Worm (Caenorhabditis elegans): ENCODE data around the gene F29B9.11.
A peak's percentile ranks its signal among the peaks of the same experiment; 100 is the strongest.

The F29B9.11 gene

ce11 chrIV:4658702-4659101 is 1.3 kb downstream of the F29B9.11 start:
- TF ChIP-seq snpc-1.2 (GFP tag; IDR thresholded peaks at IDR 0.05), result peak; percentile 26; the same call in 1 of the 2 replicates
- peak; percentile 49; the same call in 1 of the 2 replicates for TF ChIP-seq egl-43 (GFP tag; IDR thresholded peaks at IDR 0.05)
- TF ChIP-seq Y48G9A.11 (GFP tag; IDR thresholded peaks at IDR 0.05), result 0 out of 2 replicates have a peak, but pooled peaks have one; percentile 22
- peak; percentile 30; the same call in 1 of the 2 replicates for TF ChIP-seq lin-38 (GFP tag; IDR thresholded peaks at IDR 0.05)
- peak; percentile 81 for TF ChIP-seq set-16 (GFP tag; IDR thresholded peaks at IDR 0.05)

DNA sequence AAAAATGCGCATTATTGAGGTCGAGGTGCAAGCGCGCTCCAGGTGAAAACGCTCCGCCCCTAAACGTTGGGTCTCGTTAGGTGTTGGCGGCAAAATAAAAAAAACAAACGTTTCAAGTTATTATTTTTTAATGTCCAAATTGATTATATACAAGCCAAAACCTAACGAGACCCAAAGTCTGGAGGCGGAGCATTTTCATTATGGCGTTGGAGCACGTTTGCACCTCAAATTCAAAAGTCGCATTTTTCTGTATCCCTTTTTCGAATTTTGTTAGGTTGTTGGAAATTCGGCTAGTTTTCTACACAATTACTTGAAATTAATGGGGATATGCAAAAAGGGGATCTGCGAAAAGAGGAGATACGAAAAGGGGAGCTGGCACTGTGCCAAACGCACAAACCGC is 2.1 kb downstream of the F29B9.11 start, which contains the start of gene col-111:
Gene col-111, minus strand, starts transcription at position 101 of the 400 bp plus-strand sequence.
- no peak for TF ChIP-seq egl-43 (GFP tag; IDR thresholded peaks at IDR 0.05)
- no peak for TF ChIP-seq daf-12 (tag; optimal IDR thresholded peaks at IDR 0.05)
- no peak for TF ChIP-seq daf-16 (GFP tag; optimal IDR thresholded peaks at IDR 0.05)
- no peak for TF ChIP-seq daf-16 (tag; optimal IDR thresholded peaks at IDR 0.05)
- TF ChIP-seq nhr-77 (tag; optimal IDR thresholded peaks at IDR 0.05), result no peak
- TF ChIP-seq jun-1 (tag; optimal IDR thresholded peaks at IDR 0.05), result no peak
- TF ChIP-seq nhr-10 (tag; optimal IDR thresholded peaks at IDR 0.05), result no peak
- no peak for TF ChIP-seq F44E2.7 (GFP tag; IDR thresholded peaks at IDR 0.05)
- no peak for TF ChIP-seq sdz-12 (GFP tag; optimal IDR thresholded peaks at IDR 0.05)
- TF ChIP-seq unc-62 (GFP tag; optimal IDR thresholded peaks at IDR 0.05 in 1 of 2), result no peak
- TF ChIP-seq unc-62 (tag; optimal IDR thresholded peaks at IDR 0.05), result no peak
- no peak for TF ChIP-seq zfp-3 (GFP tag; conservative IDR thresholded peaks at IDR 0.05)
- no peak for TF ChIP-seq Y48G9A.11 (GFP tag; IDR thresholded peaks at IDR 0.05)
- no peak for TF ChIP-seq daf-19 (GFP tag; conservative IDR thresholded peaks at IDR 0.05)
- TF ChIP-seq ZK337.2 (GFP tag; IDR thresholded peaks at IDR 0.05), result no peak
- no peak for TF ChIP-seq Y5F2A.4 (GFP tag; optimal IDR thresholded peaks at IDR 0.05)

DNA sequence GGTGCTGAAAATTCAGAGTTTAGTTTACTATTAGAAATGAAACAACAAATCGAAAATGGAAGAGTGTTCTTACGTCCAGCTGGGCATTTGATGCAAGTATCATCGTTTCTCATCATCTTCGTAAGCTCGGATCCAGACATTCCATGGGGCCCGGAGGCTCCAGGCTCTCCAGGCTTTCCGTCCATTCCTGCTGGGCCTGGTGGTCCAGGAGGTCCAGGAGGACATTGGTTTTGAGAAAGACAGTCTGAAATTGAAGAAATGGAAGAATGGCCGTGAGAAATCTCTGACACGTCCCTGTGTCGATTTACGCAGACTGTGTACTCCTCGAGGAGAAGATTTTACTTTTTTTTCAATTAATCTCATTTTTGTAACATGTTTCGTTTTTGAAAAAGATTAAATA is 3.6 kb downstream of the F29B9.11 start:
- TF ChIP-seq T26A8.4 (GFP tag; IDR thresholded peaks at IDR 0.05) (peak; percentile 53; the same call in 1 of the 2 replicates), ces-1 (GFP tag; optimal IDR thresholded peaks at IDR 0.05) (no peak), ZK337.2 (GFP tag; IDR thresholded peaks at IDR 0.05) (no peak), daf-19 (GFP tag; conservative IDR thresholded peaks at IDR 0.05) (no peak), nhr-76 (tag; optimal IDR thresholded peaks at IDR 0.05) (no peak), dmd-8 (GFP tag; IDR thresholded peaks at IDR 0.05) (no peak), R02D3.7 (tag; optimal IDR thresholded peaks at IDR 0.05) (no peak), ceh-20 (GFP tag; IDR thresholded peaks at IDR 0.05) (no peak)

- TF ChIP-seq daf-19 (GFP tag; conservative IDR thresholded peaks at IDR 0.05), result no peak
- TF ChIP-seq ztf-11 (tag; optimal IDR thresholded peaks at IDR 0.05), result no peak
- TF ChIP-seq Y5F2A.4 (GFP tag; optimal IDR thresholded peaks at IDR 0.05), result no peak
- 0 out of 4 replicates have a peak, but pooled peaks of 1 of the 2 experiments have one; percentile 66 for TF ChIP-seq madf-5 (GFP tag; IDR thresholded peaks at IDR 0.05)
- TF ChIP-seq ceh-32 (tag; optimal IDR thresholded peaks at IDR 0.05; ENCODE audit: poor library complexity), result no peak
- TF ChIP-seq nhr-25 (tag; optimal IDR thresholded peaks at IDR 0.05; ENCODE audit: borderline replicate concordance, insufficient read depth), result no peak
- TF ChIP-seq aha-1 (tag), result no peak
- TF ChIP-seq mdl-1 (tag; optimal IDR thresholded peaks at IDR 0.05), result no peak
- no peak for TF ChIP-seq mdt-29 (GFP tag; IDR thresholded peaks at IDR 0.05)
- TF ChIP-seq F26F4.8 (GFP tag; conservative IDR thresholded peaks at IDR 0.05), result 0 out of 2 replicates have a peak, but pooled peaks have one; percentile 45
- TF ChIP-seq sdz-12 (GFP tag; optimal IDR thresholded peaks at IDR 0.05), result no peak
- TF ChIP-seq set-16 (GFP tag; IDR thresholded peaks at IDR 0.05), result peak; percentile 98
- no peak for TF ChIP-seq ceh-20 (GFP tag; IDR thresholded peaks at IDR 0.05)
- TF ChIP-seq snpc-1.2 (GFP tag; IDR thresholded peaks at IDR 0.05), result no peak
- 0 out of 2 replicates have a peak, but pooled peaks have one; percentile 16 for TF ChIP-seq F44E2.7 (GFP tag; IDR thresholded peaks at IDR 0.05)
- TF ChIP-seq lim-7 (GFP tag; IDR thresholded peaks at IDR 0.05), result 0 out of 2 replicates have a peak, but pooled peaks have one; percentile 38
- TF ChIP-seq nhr-42 (GFP tag; IDR thresholded peaks at IDR 0.05), result no peak
- no peak for TF ChIP-seq F49E8.2 (tag; optimal IDR thresholded peaks at IDR 0.05; ENCODE audit: borderline replicate concordance)
These were observed 4.0 kb downstream of the F29B9.11 start for ce11 chrIV:4655979-4656378.

Data from whole organism, L4 larva.